Worm (Caenorhabditis elegans): Measurements from ENCODE around the gene srx-76.

The srx-76 gene

DNA sequence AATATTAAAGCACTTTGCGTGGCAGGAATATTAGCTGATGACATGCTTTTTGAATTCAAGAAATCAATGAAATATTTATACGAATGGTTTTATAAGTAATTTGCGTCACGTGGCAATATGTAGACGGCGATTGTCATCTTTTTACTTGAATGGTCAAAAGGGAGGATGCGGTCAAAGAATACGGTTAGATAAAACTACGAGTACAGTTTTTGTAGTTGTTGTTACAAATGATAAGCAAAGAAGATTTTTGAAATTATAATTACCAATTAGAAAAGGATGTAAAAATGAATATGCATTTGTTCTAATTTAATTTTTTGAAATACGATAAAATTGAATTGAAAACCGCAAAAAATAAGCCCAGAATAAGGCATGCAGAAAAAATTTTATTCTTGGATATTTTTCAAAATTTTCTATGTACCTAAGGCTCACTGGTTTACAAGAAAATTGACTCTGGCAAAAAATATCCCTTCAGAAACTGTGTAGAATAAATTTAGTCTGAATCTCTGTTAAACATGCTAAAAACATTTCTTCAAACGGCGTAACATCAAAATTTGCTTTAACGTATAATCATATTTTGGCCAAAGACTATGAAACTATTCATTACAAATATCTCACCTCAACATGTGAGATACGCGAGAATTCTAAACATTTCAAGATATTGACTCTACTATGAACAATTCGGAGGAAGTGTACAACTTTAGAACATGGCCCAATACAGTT, at the start of gene srx-76, which contains the start of gene sodh-2:
Gene srx-76 (plus strand): TSS at position 670 of the 720 bp plus-strand sequence.
Gene sodh-2 (minus strand): TSS at position 101 of the 720 bp plus-strand sequence.
- TF ChIP-seq daf-12 (tag; optimal IDR thresholded peaks at IDR 0.05) (no peak), unc-39 (tag; optimal IDR thresholded peaks at IDR 0.05) (no peak), lin-15B (tag; optimal IDR thresholded peaks at IDR 0.05) (no peak), skn-1 (tag; optimal IDR thresholded peaks at IDR 0.05) (no peak), nhr-12 (tag; optimal IDR thresholded peaks at IDR 0.05) (no peak), nhr-28 (tag; optimal IDR thresholded peaks at IDR 0.05) (no peak), eor-1 (tag; optimal IDR thresholded peaks at IDR 0.05) (no peak), ceh-82 (tag; optimal IDR thresholded peaks at IDR 0.05) (no peak), egl-5 (tag; optimal IDR thresholded peaks at IDR 0.05) (no peak), nhr-23 (tag; optimal IDR thresholded peaks at IDR 0.05) (no peak), nhr-25 (tag; optimal IDR thresholded peaks at IDR 0.05) (no peak), aly-2 (tag; optimal IDR thresholded peaks at IDR 0.05) (no peak), lsy-12 (tag; optimal IDR thresholded peaks at IDR 0.05) (no peak), pqm-1 (tag; optimal IDR thresholded peaks at IDR 0.05) (no peak)

- TF ChIP-seq nhr-76 (tag; optimal IDR thresholded peaks at IDR 0.05) (no peak), nfya-1 (tag; optimal IDR thresholded peaks at IDR 0.05; ENCODE audit: insufficient read depth) (no peak), nhr-28 (tag; optimal IDR thresholded peaks at IDR 0.05) (no peak), nhr-11 (tag; optimal IDR thresholded peaks at IDR 0.05) (no peak), elt-1 (tag; optimal IDR thresholded peaks at IDR 0.05) (no peak), jun-1 (tag; optimal IDR thresholded peaks at IDR 0.05) (no peak), nhr-77 (tag; optimal IDR thresholded peaks at IDR 0.05) (no peak), ceh-16 (tag; optimal IDR thresholded peaks at IDR 0.05) (no peak), nhr-67 (tag; optimal IDR thresholded peaks at IDR 0.05) (no peak), zag-1 (tag; optimal IDR thresholded peaks at IDR 0.05) (no peak)
Observed at ce11 chrV:11843678-11844366, 47.8 kb upstream of the srx-76 start, which contains the start of gene nphp-4. nphp-4 (minus strand) TSS chrV:11843728.

- TF ChIP-seq nfya-1 (tag; optimal IDR thresholded peaks at IDR 0.05; ENCODE audit: insufficient read depth), result peak; percentile 42
- TF ChIP-seq fkh-10 (GFP tag; optimal IDR thresholded peaks at IDR 0.05), result no peak
- peak; percentile 28 for TF ChIP-seq nhr-23 (tag; optimal IDR thresholded peaks at IDR 0.05)
- peak; percentile 42 for TF ChIP-seq lin-39 (tag; optimal IDR thresholded peaks at IDR 0.05)
- TF ChIP-seq ztf-11 (tag; optimal IDR thresholded peaks at IDR 0.05), result no peak
- TF ChIP-seq fos-1 (tag; optimal IDR thresholded peaks at IDR 0.05), result peak; percentile 43
- TF ChIP-seq jun-1 (tag; optimal IDR thresholded peaks at IDR 0.05), result peak; percentile 8
- peak; percentile 40 for TF ChIP-seq pha-4 (tag; optimal IDR thresholded peaks at IDR 0.05)
- TF ChIP-seq ceh-82 (tag; optimal IDR thresholded peaks at IDR 0.05), result no peak
- peak; percentile 62 for TF ChIP-seq hmg-11 (tag; optimal IDR thresholded peaks at IDR 0.05)
- TF ChIP-seq egl-5 (tag; optimal IDR thresholded peaks at IDR 0.05), result no peak
- peak; percentile 37 for TF ChIP-seq snpc-4 (tag; optimal IDR thresholded peaks at IDR 0.05)
- no peak for TF ChIP-seq nhr-43 (tag; optimal IDR thresholded peaks at IDR 0.05; ENCODE audit: poor library complexity, severe bottlenecking)
- TF ChIP-seq nhr-25 (tag; optimal IDR thresholded peaks at IDR 0.05), result peak; percentile 59
- TF ChIP-seq elt-1 (tag; optimal IDR thresholded peaks at IDR 0.05), result no peak
- TF ChIP-seq lin-15B (tag; optimal IDR thresholded peaks at IDR 0.05), result no peak
- peak; percentile 4 for TF ChIP-seq tbx-2 (tag; optimal IDR thresholded peaks at IDR 0.05)
- no peak for TF ChIP-seq unc-39 (tag; optimal IDR thresholded peaks at IDR 0.05)
- TF ChIP-seq nhr-28 (tag; optimal IDR thresholded peaks at IDR 0.05), result no peak
- no peak for TF ChIP-seq nhr-67 (tag; optimal IDR thresholded peaks at IDR 0.05)
- TF ChIP-seq elt-2 (tag; optimal IDR thresholded peaks at IDR 0.05), result peak; percentile 8
Observed at ce11 chrV:11844828-11845227, 46.8 kb upstream of the srx-76 start.

ce11 chrV:11845492-11845891, 46.1 kb upstream of the srx-76 start, which contains the start of gene hmp-1:
hmp-1 (plus strand) TSS chrV:11845871.
- TF ChIP-seq eor-1 (tag; optimal IDR thresholded peaks at IDR 0.05) (no peak), nhr-76 (tag; optimal IDR thresholded peaks at IDR 0.05) (no peak), nhr-67 (tag; optimal IDR thresholded peaks at IDR 0.05) (no peak), nhr-237 (tag; optimal IDR thresholded peaks at IDR 0.05) (no peak), fkh-2 (tag; optimal IDR thresholded peaks at IDR 0.05) (no peak), ceh-82 (tag; optimal IDR thresholded peaks at IDR 0.05) (no peak), ceh-28 (tag; optimal IDR thresholded peaks at IDR 0.05) (no peak), nfya-1 (tag; optimal IDR thresholded peaks at IDR 0.05; ENCODE audit: insufficient read depth) (no peak), pqm-1 (tag; optimal IDR thresholded peaks at IDR 0.05) (no peak), hmg-11 (tag; optimal IDR thresholded peaks at IDR 0.05) (no peak), ceh-16 (tag; optimal IDR thresholded peaks at IDR 0.05) (no peak), aly-2 (tag; optimal IDR thresholded peaks at IDR 0.05) (no peak), lin-15B (tag; optimal IDR thresholded peaks at IDR 0.05) (no peak), mml-1 (tag; optimal IDR thresholded peaks at IDR 0.05) (no peak)

All from whole organism, L3 larva.